Worm (Caenorhabditis elegans): ENCODE results near the gene tbx-2.

- no peak for TF ChIP-seq cog-1 (tag; optimal IDR thresholded peaks at IDR 0.05)
- TF ChIP-seq flt-1 (GFP tag; IDR thresholded peaks at IDR 0.05), result no peak
- no peak for TF ChIP-seq ztf-23 (GFP tag; IDR thresholded peaks at IDR 0.05)
- TF ChIP-seq klf-2 (GFP tag; conservative IDR thresholded peaks at IDR 0.05), result no peak
- TF ChIP-seq ref-1 (GFP tag; conservative IDR thresholded peaks at IDR 0.05), result no peak
- no peak for TF ChIP-seq ztf-29 (GFP tag; IDR thresholded peaks at IDR 0.05)
Observed at ce11 chrIII:5146749-5147148, 10.7 kb upstream of the tbx-2 start.

Measured in whole organism, midembryonic.